Worm (Caenorhabditis elegans): Measurements from ENCODE around the gene grsp-3.

Gene grsp-3

ce11 chrIV:7131780-7132179 lies at the start of gene grsp-3:
Gene grsp-3, minus strand, starts transcription at chrIV:7131928.
- no peak for TF ChIP-seq unc-62 (GFP tag; optimal IDR thresholded peaks at IDR 0.05)

DNA sequence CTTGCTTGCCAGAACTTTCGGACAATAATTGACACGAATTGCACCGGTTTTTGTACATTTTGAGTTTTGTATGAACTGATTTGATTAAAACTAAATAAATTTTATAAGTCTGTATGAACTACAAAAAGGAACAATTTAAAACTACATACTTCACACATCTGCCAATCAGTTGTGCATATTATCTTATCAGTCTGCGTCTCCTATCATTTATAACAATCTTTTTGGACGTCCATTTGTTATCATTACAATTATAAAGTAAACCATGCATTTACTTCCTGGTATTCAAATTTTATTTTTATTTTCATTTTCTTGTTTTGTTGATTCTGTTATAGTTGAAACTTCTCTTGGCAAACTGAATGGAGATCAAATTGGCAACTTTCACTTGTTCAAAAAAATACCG lies 48.6 kb upstream of the grsp-3 start, which contains the start of gene cest-10:
Gene cest-10 (plus strand): TSS at position 254 of the 400 bp plus-strand sequence.
- no peak for TF ChIP-seq unc-62 (GFP tag; optimal IDR thresholded peaks at IDR 0.05)

DNA sequence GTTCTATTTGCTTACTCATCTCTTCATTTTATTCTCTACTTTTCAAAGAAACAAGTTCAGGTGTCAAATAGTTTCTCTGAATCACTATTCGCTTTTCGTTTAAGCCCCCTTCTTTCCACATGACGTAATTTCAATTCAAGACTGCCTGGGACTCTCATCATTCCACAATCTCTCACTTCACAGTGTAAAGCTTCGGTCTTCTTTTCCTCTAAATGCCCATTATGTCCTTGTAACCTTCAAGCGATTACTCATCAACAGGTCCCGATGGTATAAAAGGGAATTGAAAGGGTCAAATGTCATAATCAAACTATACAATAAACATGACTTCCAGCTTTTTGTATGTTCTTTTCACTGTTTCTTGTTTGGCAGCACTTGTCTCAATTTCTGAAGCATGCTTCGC lies 47.2 kb upstream of the grsp-3 start, which contains the start of gene C42D4.3:
Gene C42D4.3 (plus strand): TSS at position 298 of the 400 bp plus-strand sequence.
- no peak for TF ChIP-seq unc-62 (GFP tag; optimal IDR thresholded peaks at IDR 0.05)

- no peak for TF ChIP-seq unc-62 (GFP tag; optimal IDR thresholded peaks at IDR 0.05)
Measured at ce11 chrIV:7176887-7177286, 45.2 kb upstream of the grsp-3 start, which contains the start of gene str-44. Gene str-44, plus strand, starts transcription at chrIV:7177187.

ce11 chrIV:7175346-7175745 lies 43.6 kb upstream of the grsp-3 start, which contains the start of gene C42D4.19:
Gene C42D4.19, plus strand, starts transcription at chrIV:7175646.
- no peak for TF ChIP-seq unc-62 (GFP tag; optimal IDR thresholded peaks at IDR 0.05)

ce11 chrIV:7173489-7173888 lies 41.8 kb upstream of the grsp-3 start, which contains the start of gene str-1:
Gene str-1, plus strand, starts transcription at chrIV:7173789.
- no peak for TF ChIP-seq unc-62 (GFP tag; optimal IDR thresholded peaks at IDR 0.05)

- no peak for TF ChIP-seq unc-62 (GFP tag; optimal IDR thresholded peaks at IDR 0.05)
Measured at ce11 chrIV:7171222-7171621, 39.5 kb upstream of the grsp-3 start, which contains the start of gene str-220. Gene str-220, minus strand, starts transcription at chrIV:7171322.

DNA sequence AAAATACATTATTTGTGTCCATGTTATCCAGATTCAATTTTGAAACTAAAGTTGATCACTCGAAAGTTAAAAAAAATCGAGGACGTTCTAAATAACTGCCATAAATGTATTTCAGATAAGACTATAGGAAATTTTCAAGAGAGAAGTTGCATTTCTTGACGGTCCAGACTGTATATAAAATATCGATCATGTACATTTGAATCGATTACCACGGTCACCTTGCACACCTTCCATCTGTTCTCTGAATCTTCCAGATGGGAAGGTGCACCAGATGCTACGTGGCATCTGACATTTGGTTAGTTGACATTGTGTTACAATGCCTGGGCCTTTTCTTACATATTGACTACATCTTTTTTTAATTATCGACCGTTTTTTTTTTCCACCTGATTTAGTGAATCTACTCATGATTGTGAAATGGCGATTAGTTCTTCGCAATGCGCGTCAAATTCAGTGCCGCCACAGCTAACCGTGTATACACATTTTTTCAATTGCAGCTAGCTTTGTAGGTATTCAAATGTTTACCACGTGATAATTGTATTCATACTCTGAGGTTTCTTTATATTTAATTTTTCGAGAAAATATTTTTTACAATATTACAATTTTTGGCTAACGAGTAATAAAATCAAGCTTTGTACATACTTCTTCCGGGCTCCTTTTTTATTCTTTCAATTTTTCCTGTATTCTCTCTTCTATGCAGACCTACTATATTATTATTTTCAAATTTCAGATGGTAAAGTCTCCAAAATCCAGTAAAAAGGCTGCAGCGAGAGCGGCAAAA lies 36.4 kb upstream of the grsp-3 start, which contains the start of gene skr-16:
Gene skr-16 (plus strand): TSS at position 728 of the 778 bp plus-strand sequence.
- TF ChIP-seq unc-62 (GFP tag; optimal IDR thresholded peaks at IDR 0.05) = no peak

DNA sequence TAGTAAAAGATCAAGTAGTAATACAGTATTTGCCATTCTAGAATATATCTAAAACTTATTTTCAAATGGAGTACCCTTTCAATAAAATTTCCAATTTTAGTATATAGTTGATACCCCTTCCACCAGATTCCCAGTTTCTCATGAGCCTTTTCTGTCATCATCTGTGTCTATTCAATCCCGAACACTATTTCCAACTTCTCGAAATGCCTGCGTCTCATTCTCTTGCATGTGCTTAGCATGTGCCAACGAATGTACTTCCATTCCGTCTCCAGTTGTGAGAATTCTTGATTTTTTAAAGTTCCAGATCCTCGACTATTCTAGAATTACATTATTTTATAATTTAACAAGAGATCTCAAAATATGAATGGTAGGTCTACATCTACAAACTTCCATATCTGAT lies 34.8 kb upstream of the grsp-3 start, which contains the start of gene C42D4.18:
Gene C42D4.18 (plus strand): TSS at position 231 of the 400 bp plus-strand sequence.
- no peak for TF ChIP-seq unc-62 (GFP tag; optimal IDR thresholded peaks at IDR 0.05)

DNA sequence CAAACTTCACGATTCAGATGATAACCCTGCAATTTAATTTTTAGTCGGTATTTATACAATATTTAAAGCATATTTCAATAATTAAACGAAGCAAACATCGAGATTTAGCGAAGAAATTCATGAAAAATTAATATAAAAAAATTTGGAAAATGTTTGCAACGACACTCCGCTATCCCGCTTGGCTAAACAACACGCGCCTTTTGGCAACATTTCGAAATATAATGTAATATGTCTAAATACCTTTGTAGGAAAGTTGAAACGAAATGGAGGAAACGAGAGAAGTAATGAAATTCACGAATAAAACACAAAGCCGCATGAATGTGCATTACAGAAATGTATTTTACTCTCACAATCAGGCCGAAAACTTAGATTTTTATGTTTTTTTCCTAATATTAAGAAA lies 34.0 kb upstream of the grsp-3 start, which contains the start of gene rpc-1:
Gene rpc-1 (minus strand): TSS at position 26 of the 400 bp plus-strand sequence.
- no peak for TF ChIP-seq unc-62 (GFP tag; optimal IDR thresholded peaks at IDR 0.05)

DNA sequence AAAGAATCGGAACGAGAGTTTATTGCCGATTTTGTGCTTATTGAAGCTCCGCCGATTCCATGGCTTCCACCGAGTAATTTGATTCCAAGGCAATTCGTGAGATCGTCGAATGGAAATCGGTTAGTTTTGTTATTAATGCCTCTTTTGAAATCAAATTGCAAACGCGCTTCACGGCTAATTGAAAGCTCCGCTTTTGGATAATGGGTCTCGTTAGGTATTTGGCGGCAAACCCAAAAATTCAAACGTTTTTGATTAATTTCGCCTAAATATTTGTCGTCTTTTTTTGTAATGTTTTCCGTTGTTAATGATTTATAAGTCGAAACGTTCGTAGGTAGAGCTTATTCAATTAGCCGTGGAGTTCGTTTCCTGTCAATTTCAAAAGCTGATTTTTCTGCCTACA lies 27.9 kb upstream of the grsp-3 start:
- no peak for TF ChIP-seq unc-62 (GFP tag; optimal IDR thresholded peaks at IDR 0.05)

ce11 chrIV:7158161-7158560 lies 26.4 kb upstream of the grsp-3 start:
- no peak for TF ChIP-seq unc-62 (GFP tag; optimal IDR thresholded peaks at IDR 0.05)

- no peak for TF ChIP-seq unc-62 (GFP tag; optimal IDR thresholded peaks at IDR 0.05)
Measured at ce11 chrIV:7156356-7156755, 24.6 kb upstream of the grsp-3 start, which contains the start of gene maph-9. Gene maph-9, plus strand, starts transcription at chrIV:7156628.

ce11 chrIV:7154356-7154755 lies 22.6 kb upstream of the grsp-3 start, which contains the start of gene C34D4.2:
Gene C34D4.2, plus strand, starts transcription at chrIV:7154656.
- TF ChIP-seq unc-62 (GFP tag; optimal IDR thresholded peaks at IDR 0.05) = no peak

DNA sequence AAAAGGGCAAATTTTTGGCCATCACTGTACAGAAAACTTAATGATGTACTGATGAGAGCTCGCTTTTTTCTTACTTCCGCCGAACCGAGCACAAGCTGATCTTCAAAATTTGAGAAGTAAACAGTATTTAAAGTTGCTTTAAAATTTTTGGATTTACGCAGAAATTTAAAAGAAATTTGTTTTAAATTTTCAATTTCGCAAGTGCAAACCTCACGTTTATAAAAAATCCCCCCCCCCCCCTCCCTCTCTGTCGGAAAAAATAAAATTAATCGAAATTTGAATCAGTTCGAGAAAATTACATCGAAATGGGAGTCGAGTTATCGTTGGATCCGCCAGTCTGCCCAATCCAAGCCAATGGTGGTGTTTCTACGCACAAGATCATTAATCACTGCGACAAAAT lies 21.6 kb upstream of the grsp-3 start, which contains the start of gene C34D4.3:
Gene C34D4.3 (plus strand): TSS at position 301 of the 400 bp plus-strand sequence.
- TF ChIP-seq unc-62 (GFP tag; optimal IDR thresholded peaks at IDR 0.05) = no peak

DNA sequence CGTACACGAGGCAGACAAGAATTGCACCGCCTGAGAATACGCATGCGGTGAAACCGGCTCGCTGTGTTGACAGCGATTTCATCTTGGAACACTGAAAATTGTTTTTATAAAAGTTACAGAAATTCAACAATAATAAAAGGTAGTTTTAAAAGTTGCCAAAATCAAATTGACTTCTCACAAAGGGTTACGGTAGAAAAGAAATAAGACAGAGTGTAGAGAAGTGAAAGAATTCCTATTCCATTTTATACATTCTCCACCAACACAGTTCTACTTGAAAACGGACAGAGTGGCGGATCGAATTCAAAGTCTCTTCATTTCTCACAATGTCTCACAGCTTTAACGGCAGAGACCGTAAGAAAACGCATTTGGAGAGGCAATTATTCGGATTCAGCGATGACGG lies 20.7 kb upstream of the grsp-3 start, which contains the start of gene col-113:
Gene col-113 (minus strand): TSS at position 101 of the 400 bp plus-strand sequence.
- no peak for TF ChIP-seq unc-62 (GFP tag; optimal IDR thresholded peaks at IDR 0.05)

Measured in whole organism, dauer.